Worm (Caenorhabditis elegans) whole organism, young adult: ENCODE data around the gene unc-103.

Experiments used
- T07F8.4 ChIP-seq: sonication (generic microtip); optimal IDR thresholded peaks from 2 replicates; lab custom pipeline; 2016; ENCODE audit warnings: mild to moderate bottlenecking, missing genetic modification characterization, moderate library complexity, missing compliant biosample characterization
- Y56A3A.18 ChIP-seq: fragments of 200-800 bp; sonication (Bioruptor generic); IDR thresholded peaks from 2 replicates; pipeline ENCODE4 v1.3.6; 2022; ENCODE audit warnings: missing genetic modification reagents, missing genetic modification characterization, missing compliant biosample characterization
- dox-1 ChIP-seq: fragments of 200-800 bp; sonication (Bioruptor generic); IDR thresholded peaks from 2 replicates; pipeline ENCODE4 v1.3.6; 2022; ENCODE audit warnings: missing genetic modification reagents, missing genetic modification characterization, missing compliant biosample characterization
- pha-4 ChIP-seq: fragments of 150-350 bp; sonication (generic microtip); optimal IDR thresholded peaks from 2 replicates; lab custom pipeline; 2014; ENCODE audit warnings: missing biosample characterization, missing genetic modification reagents, missing genetic modification characterization
- unc-130 ChIP-seq: sonication (generic microtip); optimal IDR thresholded peaks from 2 replicates; lab custom pipeline; 2016; ENCODE audit warnings: missing genetic modification reagents, missing genetic modification characterization, missing compliant biosample characterization

- TF ChIP-seq pha-4 (tag; lab: Kevin White, UChicago) (no peak), Y56A3A.18 (GFP tag; lab: Robert Waterston, UW) (no peak), unc-130 (no peak), T07F8.4 (no peak), dox-1 (GFP tag; lab: Robert Waterston, UW) (no peak)
These were observed 72.7 kb downstream of the unc-103 start, which contains the start of gene R74.2 for ce11 chrIII:4187845-4188244.
